Fruit fly (Drosophila melanogaster): ENCODE results near the gene CG12268.

CG12268 gene

dm6 chr3R:23948466-23949413 lies 516 bp upstream of the CG12268 start (continued):
- peak; percentile 81 for TF ChIP-seq fd85E (GFP tag; optimal IDR thresholded peaks at IDR 0.05)
- TF ChIP-seq Met (GFP tag; optimal IDR thresholded peaks at IDR 0.05) = peak; percentile 96
- peak; percentile 92 for TF ChIP-seq net (GFP tag; optimal IDR thresholded peaks at IDR 0.05)
- peak; percentile 98 for TF ChIP-seq CG6808 (GFP tag; optimal IDR thresholded peaks at IDR 0.05)
- TF ChIP-seq Lpt (GFP tag; optimal IDR thresholded peaks at IDR 0.05) = peak; percentile 83
- peak; percentile 99 for TF ChIP-seq Eip78C (GFP tag)
- peak; percentile 96 for TF ChIP-seq pdm3 (GFP tag; optimal IDR thresholded peaks at IDR 0.05)
- TF ChIP-seq Sox14 (GFP tag; optimal IDR thresholded peaks at IDR 0.05) = peak; percentile 96
- peak; percentile 73 for TF ChIP-seq dac (GFP tag; optimal IDR thresholded peaks at IDR 0.05)
- peak; percentile 91 for TF ChIP-seq CG9139 (GFP tag; optimal IDR thresholded peaks at IDR 0.05)
- peak; percentile 96 for TF ChIP-seq CG3919 (GFP tag; optimal IDR thresholded peaks at IDR 0.05)
- peak; percentile 95 for TF ChIP-seq lz (GFP tag; optimal IDR thresholded peaks at IDR 0.05)
- TF ChIP-seq cyc (GFP tag; optimal IDR thresholded peaks at IDR 0.05) = peak; percentile 92
- TF ChIP-seq CG32006 (GFP tag; optimal IDR thresholded peaks at IDR 0.05) = peak; percentile 89
- peak; percentile 91 for TF ChIP-seq Ets21C (GFP tag; optimal IDR thresholded peaks at IDR 0.05)
- peak; percentile 95 for TF ChIP-seq Smox (GFP tag; optimal IDR thresholded peaks at IDR 0.05)
- TF ChIP-seq dsx (GFP tag; optimal IDR thresholded peaks at IDR 0.05; ENCODE audit: poor library complexity, severe bottlenecking) = peak; percentile 96
- TF ChIP-seq CG10669 (GFP tag; optimal IDR thresholded peaks at IDR 0.05) = peak; percentile 96
- TF ChIP-seq Hr38 (GFP tag; optimal IDR thresholded peaks at IDR 0.05) = no peak
- peak; percentile 89 for TF ChIP-seq CG7368 (GFP tag; optimal IDR thresholded peaks at IDR 0.05)
- TF ChIP-seq CG8632 (GFP tag; optimal IDR thresholded peaks at IDR 0.05) = peak; percentile 94
- peak; percentile 96 for TF ChIP-seq topi (GFP tag; optimal IDR thresholded peaks at IDR 0.05)
- peak; percentile 99 for TF ChIP-seq svp (GFP tag)
- TF ChIP-seq spab (GFP tag; optimal IDR thresholded peaks at IDR 0.05) = peak; percentile 97
- TF ChIP-seq Gug (GFP tag; IDR thresholded peaks at IDR 0.05) = peak; percentile 68
- peak; percentile 93 for TF ChIP-seq CG11762 (GFP tag; optimal IDR thresholded peaks at IDR 0.05; ENCODE audit: insufficient read depth)
- TF ChIP-seq acj6 (GFP tag; optimal IDR thresholded peaks at IDR 0.05) = peak; percentile 95
- peak; percentile 91 for TF ChIP-seq CG16779 (tag; optimal IDR thresholded peaks at IDR 0.05)
- peak; percentile 97 for TF ChIP-seq fd59A (GFP tag; optimal IDR thresholded peaks at IDR 0.05)
- peak; percentile 94 for TF ChIP-seq achi (GFP tag; optimal IDR thresholded peaks at IDR 0.05)
- peak; percentile 94 for TF ChIP-seq Sox15 (GFP tag; optimal IDR thresholded peaks at IDR 0.05)
- peak; percentile 94 for TF ChIP-seq CG11902 (GFP tag; optimal IDR thresholded peaks at IDR 0.05)
- TF ChIP-seq CG15336 (GFP tag; IDR thresholded peaks at IDR 0.05) = peak; percentile 89
- TF ChIP-seq fkh (GFP tag; optimal IDR thresholded peaks at IDR 0.05) = no peak
- peak; percentile 94 for TF ChIP-seq CG6792 (GFP tag; optimal IDR thresholded peaks at IDR 0.05)
- TF ChIP-seq CG6163 (GFP tag; IDR thresholded peaks at IDR 0.05) = peak; percentile 87

- TF ChIP-seq Hr38 (GFP tag; optimal IDR thresholded peaks at IDR 0.05) (no peak), fkh (GFP tag; optimal IDR thresholded peaks at IDR 0.05) (peak; percentile 88)
These were observed 1.2 kb downstream of the CG12268 start for dm6 chr3R:23947002-23947401.

dm6 chr3R:23943843-23944356 lies 4.3 kb downstream of the CG12268 start:
- TF ChIP-seq CG6854 (GFP tag; optimal IDR thresholded peaks at IDR 0.05) (no peak), CG11294 (GFP tag; IDR thresholded peaks at IDR 0.05) (no peak), Sox14 (GFP tag; optimal IDR thresholded peaks at IDR 0.05) (no peak), CG4318 (GFP tag; optimal IDR thresholded peaks at IDR 0.05) (no peak), Smox (GFP tag; optimal IDR thresholded peaks at IDR 0.05) (no peak), CG32006 (GFP tag; optimal IDR thresholded peaks at IDR 0.05) (no peak), CG10631 (GFP tag; optimal IDR thresholded peaks at IDR 0.05) (no peak), eg (GFP tag; IDR thresholded peaks at IDR 0.05) (no peak), Sox15 (GFP tag; optimal IDR thresholded peaks at IDR 0.05) (no peak), CG6276 (GFP tag; optimal IDR thresholded peaks at IDR 0.05) (no peak), CG1621 (tag; optimal IDR thresholded peaks at IDR 0.05) (no peak), OdsH (GFP tag; optimal IDR thresholded peaks at IDR 0.05) (no peak), cyc (GFP tag; optimal IDR thresholded peaks at IDR 0.05) (no peak), achi (GFP tag; optimal IDR thresholded peaks at IDR 0.05) (no peak), vri (GFP tag; optimal IDR thresholded peaks at IDR 0.05) (no peak), CG8319 (GFP tag; optimal IDR thresholded peaks at IDR 0.05) (no peak), dac (GFP tag; optimal IDR thresholded peaks at IDR 0.05) (no peak), CG31627 (GFP tag; optimal IDR thresholded peaks at IDR 0.05) (no peak), CG16779 (tag; optimal IDR thresholded peaks at IDR 0.05) (no peak), dsx (GFP tag; optimal IDR thresholded peaks at IDR 0.05; ENCODE audit: poor library complexity, severe bottlenecking) (no peak)
